5 fruit fly cellular contexts compared by ENCODE assay signal in genomic region chr3R:28599238-28600127, dm6.
TF ChIP-seq lines count a peak whose summit lies in the region.

Noa36 (minus strand) TSS chr3R:28599288.
Hrb98DE (plus strand) TSS chr3R:28599834.

- TF ChIP-seq CTCF in whole organism, embryonic (GFP tag; optimal IDR thresholded peaks at IDR 0.05; lab: Kevin White, UChicago): no peak

TF ChIP-seq in whole organism, adult, 20 proteins besides CTCF, POLR2A, EP300 and RAD21:
- TF ChIP-seq kay (GFP tag; lab: Kevin White, UChicago; ENCODE audit: borderline replicate concordance): no peak
- peak; percentile 65 for TF ChIP-seq toe (GFP tag; optimal IDR thresholded peaks at IDR 0.05; lab: Kevin White, UChicago)
- TF ChIP-seq CG7101 (tag; optimal IDR thresholded peaks at IDR 0.05; lab: Kevin White, UChicago): peak; percentile 36
- TF ChIP-seq CG12768 (GFP tag; optimal IDR thresholded peaks at IDR 0.05; lab: Kevin White, UChicago): peak; percentile 8
- TF ChIP-seq cnc (optimal IDR thresholded peaks at IDR 0.05; lab: Kevin White, UChicago): no peak
- peak; percentile 40 for TF ChIP-seq Hr96 (GFP tag; optimal IDR thresholded peaks at IDR 0.05; lab: Kevin White, UChicago)
- TF ChIP-seq CG1620 (GFP tag; optimal IDR thresholded peaks at IDR 0.05; lab: Kevin White, UChicago): peak; percentile 22

TF ChIP-seq in whole organism, embryonic, 481 proteins besides CTCF, POLR2A, EP300 and RAD21 (continues in another document):
- TF ChIP-seq CG14441 (GFP tag; IDR thresholded peaks at IDR 0.05; lab: Robert Waterston, UW) (0 out of 2 replicates have a peak, but pooled peaks have one; percentile 47), CG15514 (GFP tag; optimal IDR thresholded peaks at IDR 0.05; lab: Kevin White, UChicago) (peak; percentile 32), CG14667 (GFP tag; IDR thresholded peaks at IDR 0.05; lab: Robert Waterston, UW) (peak; percentile 38; the same call in 1 of the 2 replicates), GATAe (GFP tag; conservative IDR thresholded peaks at IDR 0.05; lab: Robert Waterston, UW) (no peak), nau (GFP tag; optimal IDR thresholded peaks at IDR 0.05; lab: Kevin White, UChicago) (no peak), CG11085 (GFP tag; IDR thresholded peaks at IDR 0.05; lab: Robert Waterston, UW) (0 out of 2 replicates have a peak, but pooled peaks have one; percentile 46), mam (GFP tag; optimal IDR thresholded peaks at IDR 0.05; lab: Kevin White, UChicago) (peak; percentile 51), grn (GFP tag; optimal IDR thresholded peaks at IDR 0.05; lab: Kevin White, UChicago) (peak; percentile 7), CG32772 (GFP tag; IDR thresholded peaks at IDR 0.05; lab: Robert Waterston, UW) (peak; percentile 40; the same call in 1 of the 2 replicates), CG17328 (GFP tag; IDR thresholded peaks at IDR 0.05; lab: Robert Waterston, UW) (0 out of 2 replicates have a peak, but pooled peaks have one; percentile 35), danr (GFP tag; IDR thresholded peaks at IDR 0.05; lab: Robert Waterston, UW) (peak; percentile 30; the same call in 1 of the 2 replicates), CG12744 (GFP tag; optimal IDR thresholded peaks at IDR 0.05; lab: Kevin White, UChicago) (no peak), Bdp1 (GFP tag; optimal IDR thresholded peaks at IDR 0.05; lab: Kevin White, UChicago) (no peak), Pdp1 (GFP tag; optimal IDR thresholded peaks at IDR 0.05; lab: Kevin White, UChicago) (peak; percentile 26 to 41), NFAT (GFP tag; IDR thresholded peaks at IDR 0.05; lab: Robert Waterston, UW) (peak; percentile 65; the same call in 1 of the 2 replicates), CG6689 (GFP tag; IDR thresholded peaks at IDR 0.05; lab: Robert Waterston, UW) (peak; percentile 58), lmd (GFP tag; IDR thresholded peaks at IDR 0.05; lab: Robert Waterston, UW) (peak; percentile 53; the same call in 1 of the 2 replicates), CG11696 (GFP tag; IDR thresholded peaks at IDR 0.05; lab: Robert Waterston, UW) (0 out of 2 replicates have a peak, but pooled peaks have one; percentile 21)

TF ChIP-seq in whole organism, prepupa, 60 proteins besides CTCF, POLR2A, EP300 and RAD21 (continues in another document):
- TF ChIP-seq CG31627 (GFP tag; optimal IDR thresholded peaks at IDR 0.05; lab: Kevin White, UChicago) (peak; percentile 58), Smox (GFP tag; optimal IDR thresholded peaks at IDR 0.05; lab: Kevin White, UChicago) (peak; percentile 39), Eip78C (GFP tag; lab: Kevin White, UChicago) (peak; percentile 36), CG6792 (GFP tag; optimal IDR thresholded peaks at IDR 0.05; lab: Kevin White, UChicago) (no peak), Ets21C (GFP tag; optimal IDR thresholded peaks at IDR 0.05; lab: Kevin White, UChicago) (peak; percentile 48), CG6854 (GFP tag; optimal IDR thresholded peaks at IDR 0.05; lab: Kevin White, UChicago) (peak; percentile 21), esn (GFP tag; optimal IDR thresholded peaks at IDR 0.05; lab: Kevin White, UChicago) (peak; percentile 34), Met (GFP tag; optimal IDR thresholded peaks at IDR 0.05; lab: Kevin White, UChicago) (peak; percentile 45), Sox14 (GFP tag; optimal IDR thresholded peaks at IDR 0.05; lab: Kevin White, UChicago) (peak; percentile 5), CG11762 (GFP tag; optimal IDR thresholded peaks at IDR 0.05; lab: Kevin White, UChicago; ENCODE audit: insufficient read depth) (no peak), CG9139 (GFP tag; optimal IDR thresholded peaks at IDR 0.05; lab: Kevin White, UChicago) (no peak), CG7368 (GFP tag; optimal IDR thresholded peaks at IDR 0.05; lab: Kevin White, UChicago) (no peak), net (GFP tag; optimal IDR thresholded peaks at IDR 0.05; lab: Kevin White, UChicago) (no peak), Sox15 (GFP tag; optimal IDR thresholded peaks at IDR 0.05; lab: Kevin White, UChicago) (peak; percentile 57), CG34406 (GFP tag; optimal IDR thresholded peaks at IDR 0.05; lab: Kevin White, UChicago) (no peak), CG1621 (tag; optimal IDR thresholded peaks at IDR 0.05; lab: Kevin White, UChicago) (no peak), cyc (GFP tag; optimal IDR thresholded peaks at IDR 0.05; lab: Kevin White, UChicago) (peak; percentile 29), Sox102F (GFP tag; optimal IDR thresholded peaks at IDR 0.05; lab: Kevin White, UChicago) (no peak), vri (GFP tag; optimal IDR thresholded peaks at IDR 0.05; lab: Kevin White, UChicago) (no peak), CG10631 (GFP tag; optimal IDR thresholded peaks at IDR 0.05; lab: Kevin White, UChicago) (peak; percentile 48), CG15336 (GFP tag; IDR thresholded peaks at IDR 0.05; lab: Robert Waterston, UW) (no peak), CG8319 (GFP tag; optimal IDR thresholded peaks at IDR 0.05; lab: Kevin White, UChicago) (no peak)

TF ChIP-seq in whole organism, pupa, 21 proteins besides CTCF, POLR2A, EP300 and RAD21:
- peak; percentile 29 for TF ChIP-seq CG15710 (tag; optimal IDR thresholded peaks at IDR 0.05; lab: Kevin White, UChicago)
- TF ChIP-seq Snoo (tag; optimal IDR thresholded peaks at IDR 0.05; lab: Kevin White, UChicago): peak; percentile 14
- TF ChIP-seq CG32121 (GFP tag; IDR thresholded peaks at IDR 0.05; lab: Robert Waterston, UW): 0 out of 2 replicates have a peak, but pooled peaks have one; percentile 8
- no peak for TF ChIP-seq gl (tag; optimal IDR thresholded peaks at IDR 0.05; lab: Kevin White, UChicago)
TF ChIP-seq in whole organism, pupa: peak in this region for 3.

TF ChIP-seq in whole organism, wandering third instar larva, 38 proteins besides CTCF, POLR2A, EP300 and RAD21:
- TF ChIP-seq HLH106 (tag; optimal IDR thresholded peaks at IDR 0.05; lab: Kevin White, UChicago): peak; percentile 49
- TF ChIP-seq Hr83 (GFP tag; optimal IDR thresholded peaks at IDR 0.05; lab: Kevin White, UChicago; ENCODE audit: poor library complexity, severe bottlenecking): no peak
- no peak for TF ChIP-seq CG32264 (GFP tag; optimal IDR thresholded peaks at IDR 0.05; lab: Kevin White, UChicago)
- TF ChIP-seq rgr (GFP tag; optimal IDR thresholded peaks at IDR 0.05; lab: Kevin White, UChicago): no peak
- TF ChIP-seq dmrt93B (GFP tag; optimal IDR thresholded peaks at IDR 0.05; lab: Kevin White, UChicago): no peak
- TF ChIP-seq ey (GFP tag; optimal IDR thresholded peaks at IDR 0.05; lab: Kevin White, UChicago): peak; percentile 11
- TF ChIP-seq pan (optimal IDR thresholded peaks at IDR 0.05; lab: Kevin White, UChicago): no peak
- no peak for TF ChIP-seq N (GFP tag; optimal IDR thresholded peaks at IDR 0.05; lab: Kevin White, UChicago)
- TF ChIP-seq CrebA (GFP tag; optimal IDR thresholded peaks at IDR 0.05; lab: Kevin White, UChicago; ENCODE audit: borderline replicate concordance): no peak
- TF ChIP-seq sage (GFP tag; optimal IDR thresholded peaks at IDR 0.05; lab: Kevin White, UChicago): no peak
- TF ChIP-seq Hr78 (GFP tag; optimal IDR thresholded peaks at IDR 0.05; lab: Kevin White, UChicago): no peak
- TF ChIP-seq Dfd (GFP tag; optimal IDR thresholded peaks at IDR 0.05; lab: Kevin White, UChicago): no peak
- TF ChIP-seq Rel (GFP tag; optimal IDR thresholded peaks at IDR 0.05; lab: Kevin White, UChicago): no peak
- TF ChIP-seq Rel (tag; optimal IDR thresholded peaks at IDR 0.05; lab: Kevin White, UChicago): no peak
- no peak for TF ChIP-seq sv (GFP tag; optimal IDR thresholded peaks at IDR 0.05; lab: Kevin White, UChicago)
- TF ChIP-seq woc (GFP tag; optimal IDR thresholded peaks at IDR 0.05; lab: Kevin White, UChicago): peak; percentile 44
- no peak for TF ChIP-seq dl (GFP tag; optimal IDR thresholded peaks at IDR 0.05; lab: Kevin White, UChicago; ENCODE audit: insufficient read depth in 1 of 2, partially characterized antibody in 2 of 2)
- TF ChIP-seq tai (GFP tag; optimal IDR thresholded peaks at IDR 0.05; lab: Kevin White, UChicago): no peak
- no peak for TF ChIP-seq br (GFP tag; optimal IDR thresholded peaks at IDR 0.05; lab: Kevin White, UChicago)
- TF ChIP-seq Vsx2 (GFP tag; optimal IDR thresholded peaks at IDR 0.05; lab: Kevin White, UChicago; ENCODE audit: partially characterized antibody): no peak
- TF ChIP-seq Hnf4 (GFP tag; optimal IDR thresholded peaks at IDR 0.05; lab: Kevin White, UChicago): peak; percentile 9
- TF ChIP-seq h (GFP tag; optimal IDR thresholded peaks at IDR 0.05; lab: Kevin White, UChicago): no peak
- TF ChIP-seq GATAd (GFP tag; optimal IDR thresholded peaks at IDR 0.05; lab: Kevin White, UChicago): no peak
- TF ChIP-seq Dif (GFP tag; optimal IDR thresholded peaks at IDR 0.05; lab: Kevin White, UChicago; ENCODE audit: partially characterized antibody): no peak
- no peak for TF ChIP-seq brk (GFP tag; optimal IDR thresholded peaks at IDR 0.05; lab: Kevin White, UChicago)
- peak; percentile 11 for TF ChIP-seq dsf (GFP tag; optimal IDR thresholded peaks at IDR 0.05; lab: Kevin White, UChicago; ENCODE audit: borderline replicate concordance)
- no peak for TF ChIP-seq usp (GFP tag; optimal IDR thresholded peaks at IDR 0.05; lab: Kevin White, UChicago)
- TF ChIP-seq Abd-B (GFP tag; optimal IDR thresholded peaks at IDR 0.05; lab: Kevin White, UChicago): no peak
- TF ChIP-seq jim (GFP tag; optimal IDR thresholded peaks at IDR 0.05; lab: Kevin White, UChicago): peak; percentile 57
- peak; percentile 13 for TF ChIP-seq OdsH (GFP tag; optimal IDR thresholded peaks at IDR 0.05; lab: Kevin White, UChicago)
- TF ChIP-seq foxo (GFP tag; optimal IDR thresholded peaks at IDR 0.05; lab: Kevin White, UChicago): peak in 1 of 2 experiments; percentile 51
- TF ChIP-seq Sp1 (GFP tag; optimal IDR thresholded peaks at IDR 0.05; lab: Kevin White, UChicago): peak; percentile 7
- TF ChIP-seq Jra (GFP tag; optimal IDR thresholded peaks at IDR 0.05; lab: Kevin White, UChicago): peak; percentile 21
- TF ChIP-seq lola (GFP tag; optimal IDR thresholded peaks at IDR 0.05; lab: Kevin White, UChicago): no peak
- no peak for TF ChIP-seq Mio (GFP tag; optimal IDR thresholded peaks at IDR 0.05; lab: Kevin White, UChicago)
- TF ChIP-seq CG9705 (GFP tag; optimal IDR thresholded peaks at IDR 0.05; lab: Kevin White, UChicago): no peak
- no peak for TF ChIP-seq psq (GFP tag; optimal IDR thresholded peaks at IDR 0.05; lab: Kevin White, UChicago)
- TF ChIP-seq Myc (optimal IDR thresholded peaks at IDR 0.05; lab: Kevin White, UChicago): peak; percentile 67
- TF ChIP-seq fru (GFP tag; optimal IDR thresholded peaks at IDR 0.05; lab: Kevin White, UChicago): no peak
